Worm (Caenorhabditis elegans) whole organism, late embryonic: ENCODE measurements around the gene F22E5.1.

Experiments
- C08G9.2 ChIP-seq: sonication (generic microtip); optimal IDR thresholded peaks from 2 replicates; lab custom pipeline; 2016; ENCODE audit warnings: mild to moderate bottlenecking, missing genetic modification characterization, moderate library complexity, missing compliant biosample characterization
- C38D4.7 ChIP-seq: fragments of 200-800 bp; sonication (Bioruptor generic); optimal IDR thresholded peaks from 2 replicates; lab custom pipeline; 2018; ENCODE audit warnings: mild to moderate bottlenecking, missing genetic modification characterization, moderate library complexity, missing compliant biosample characterization
- K09A11.1 ChIP-seq: sonication (generic microtip); optimal IDR thresholded peaks from 2 replicates; lab custom pipeline; 2017; ENCODE audit warnings: antibody characterized with exemption, mild to moderate bottlenecking, missing genetic modification characterization, missing compliant biosample characterization; ENCODE audit not compliant: insufficient read depth
- T23F11.4 ChIP-seq: fragments of 200-800 bp; sonication (Bioruptor generic); optimal IDR thresholded peaks from 2 replicates; lab custom pipeline; 2018; ENCODE audit warnings: mild to moderate bottlenecking, missing genetic modification characterization, missing compliant biosample characterization
- Y22D7AL.16 ChIP-seq: sonication (generic microtip); optimal IDR thresholded peaks from 2 replicates; lab custom pipeline; 2016; ENCODE audit warnings: missing genetic modification characterization, missing compliant biosample characterization
- ahr-1 ChIP-seq: sonication (generic microtip); optimal IDR thresholded peaks from 2 replicates; lab custom pipeline; 2016; ENCODE audit warnings: missing genetic modification characterization, missing compliant biosample characterization
- ceh-18 ChIP-seq: sonication (generic microtip); optimal IDR thresholded peaks from 2 replicates; lab custom pipeline; 2016; ENCODE audit warnings: missing genetic modification characterization, missing compliant biosample characterization
- ceh-2 ChIP-seq: sonication (generic microtip); optimal IDR thresholded peaks from 2 replicates; lab custom pipeline; 2016; ENCODE audit warnings: missing genotype, missing genetic modification characterization, missing compliant biosample characterization
- ceh-22 ChIP-seq: sonication (generic microtip); optimal IDR thresholded peaks from 2 replicates; lab custom pipeline; 2017; ENCODE audit warnings: missing biosample characterization, missing genetic modification characterization
- ceh-24 ChIP-seq: sonication (generic microtip); optimal IDR thresholded peaks from 2 replicates; lab custom pipeline; 2016; ENCODE audit warnings: mild to moderate bottlenecking, missing genetic modification characterization, missing compliant biosample characterization
- ceh-30 ChIP-seq: fragments of 150-350 bp; optimal IDR thresholded peaks from 2 replicates; lab custom pipeline; 2014; ENCODE audit warnings: missing biosample characterization, missing genetic modification characterization
- ceh-31 ChIP-seq: sonication (generic microtip); optimal IDR thresholded peaks from 2 replicates; lab custom pipeline; 2016; ENCODE audit warnings: missing genetic modification characterization, missing compliant biosample characterization
- ceh-45 ChIP-seq: fragments of 200-800 bp; sonication (Bioruptor generic); IDR thresholded peaks from 2 replicates; pipeline ENCODE4 v1.3.6; 2022; ENCODE audit warnings: missing genetic modification reagents, missing genetic modification characterization, missing compliant biosample characterization
- ceh-48 ChIP-seq: sonication (generic microtip); optimal IDR thresholded peaks from 2 replicates; lab custom pipeline; 2016; ENCODE audit warnings: missing genetic modification characterization, inconsistent platforms, missing compliant biosample characterization
- ceh-9 ChIP-seq: sonication (generic microtip); optimal IDR thresholded peaks from 2 replicates; lab custom pipeline; 2016; ENCODE audit warnings: mild to moderate bottlenecking, missing genetic modification characterization, inconsistent platforms, missing compliant biosample characterization
- dmd-4 ChIP-seq: sonication (generic microtip); optimal IDR thresholded peaks from 2 replicates; lab custom pipeline; 2016; ENCODE audit warnings: borderline replicate concordance, missing genetic modification characterization, missing compliant biosample characterization
- dve-1 ChIP-seq: sonication (generic microtip); optimal IDR thresholded peaks from 2 replicates; lab custom pipeline; 2017; ENCODE audit warnings: antibody characterized with exemption, mild to moderate bottlenecking, missing genetic modification characterization, missing compliant biosample characterization
- eyg-1 ChIP-seq: sonication (generic microtip); optimal IDR thresholded peaks from 2 replicates; lab custom pipeline; 2016; ENCODE audit warnings: missing genotype, missing genetic modification characterization, missing compliant biosample characterization
- fkh-10 ChIP-seq: fragments of 150-350 bp; optimal IDR thresholded peaks from 2 replicates; lab custom pipeline; 2014; ENCODE audit warnings: missing biosample characterization, missing genetic modification reagents, missing genetic modification characterization
- fkh-6 ChIP-seq: sonication (generic microtip); optimal IDR thresholded peaks from 2 replicates; lab custom pipeline; 2016; ENCODE audit warnings: missing genetic modification characterization, missing compliant biosample characterization
- hlh-6 ChIP-seq: sonication (generic microtip); optimal IDR thresholded peaks from 2 replicates; lab custom pipeline; 2016; ENCODE audit warnings: missing genotype, missing genetic modification characterization, missing compliant biosample characterization
- lim-6 ChIP-seq: sonication (generic microtip); optimal IDR thresholded peaks from 2 replicates; lab custom pipeline; 2016; ENCODE audit warnings: missing genetic modification characterization, missing compliant biosample characterization
- madf-2 ChIP-seq: sonication (generic microtip); optimal IDR thresholded peaks from 2 replicates; lab custom pipeline; 2017; ENCODE audit warnings: missing genetic modification characterization, missing compliant biosample characterization
- nhr-11 ChIP-seq: fragments of 150-350 bp; optimal IDR thresholded peaks from 2 replicates; lab custom pipeline; 2014; ENCODE audit warnings: missing biosample characterization, missing genetic modification characterization
- odd-2 ChIP-seq: sonication (generic microtip); optimal IDR thresholded peaks from 2 replicates; lab custom pipeline; 2017; ENCODE audit warnings: antibody characterized with exemption, mild to moderate bottlenecking, missing genetic modification characterization, missing compliant biosample characterization
- pat-9 ChIP-seq: fragments of 200-800 bp; sonication (Bioruptor generic); optimal IDR thresholded peaks from 2 replicates; lab custom pipeline; 2018; ENCODE audit warnings: mild to moderate bottlenecking, missing genetic modification characterization, moderate library complexity, missing compliant biosample characterization
- rnt-1 ChIP-seq: sonication (generic microtip); optimal IDR thresholded peaks from 2 replicates; lab custom pipeline; 2016; ENCODE audit warnings: missing genetic modification characterization, missing compliant biosample characterization
- sox-2 ChIP-seq: fragments of 200-800 bp; sonication (Bioruptor generic); IDR thresholded peaks from 2 replicates; pipeline ENCODE4 v1.3.6; 2022; ENCODE audit warnings: missing genetic modification reagents, missing genetic modification characterization, missing compliant biosample characterization
- sox-4 ChIP-seq: sonication (generic microtip); optimal IDR thresholded peaks from 2 replicates; lab custom pipeline; 2017; ENCODE audit warnings: mild to moderate bottlenecking, missing genetic modification characterization, inconsistent platforms, missing compliant biosample characterization
- syd-9 ChIP-seq: sonication (generic microtip); optimal IDR thresholded peaks from 2 replicates; lab custom pipeline; 2016; ENCODE audit warnings: mild to moderate bottlenecking, missing genetic modification characterization, moderate library complexity, missing compliant biosample characterization
- tbx-2 ChIP-seq: sonication (generic microtip); optimal IDR thresholded peaks from 2 replicates; lab custom pipeline; 2016; ENCODE audit warnings: missing genetic modification characterization, missing compliant biosample characterization
- ttx-3 ChIP-seq: sonication (generic microtip); optimal IDR thresholded peaks from 2 replicates; lab custom pipeline; 2016; ENCODE audit warnings: missing genetic modification reagents, missing genetic modification characterization, missing compliant biosample characterization
- ztf-16 ChIP-seq: sonication (generic microtip); optimal IDR thresholded peaks from 2 replicates; lab custom pipeline; 2017; ENCODE audit warnings: missing genetic modification characterization, missing compliant biosample characterization

F22E5.1 gene

ce11 chrII:2629270-2629669, 44.3 kb upstream of the F22E5.1 start, which contains the start of gene sri-37:
Gene sri-37, plus strand, starts transcription at chrII:2629570.
- TF ChIP-seq ceh-30 (no peak), T23F11.4 (GFP tag; lab: Kevin White, UChicago) (no peak), K09A11.1 (no peak), dmd-4 (tag; lab: Kevin White, UChicago) (no peak), ceh-31 (tag; lab: Kevin White, UChicago) (no peak), rnt-1 (tag; lab: Kevin White, UChicago) (no peak)

ce11 chrII:2631169-2631568, 42.4 kb upstream of the F22E5.1 start, which contains the start of gene D2062.1:
Gene D2062.1, plus strand, starts transcription at chrII:2631469.
- TF ChIP-seq syd-9 (tag; lab: Kevin White, UChicago) (no peak), tbx-2 (tag; lab: Kevin White, UChicago) (no peak), ceh-18 (tag; lab: Kevin White, UChicago) (no peak), lim-6 (tag; lab: Kevin White, UChicago) (no peak), K09A11.1 (no peak), odd-2 (tag; lab: Kevin White, UChicago) (no peak), ceh-45 (GFP tag; lab: Robert Waterston, UW) (no peak), ceh-48 (tag; lab: Kevin White, UChicago) (no peak), fkh-6 (no peak), ceh-2 (tag; lab: Kevin White, UChicago) (no peak), ceh-9 (tag; lab: Kevin White, UChicago) (no peak), ztf-16 (tag; lab: Kevin White, UChicago) (no peak)

- peak; percentile 89 for TF ChIP-seq dve-1 (tag; lab: Kevin White, UChicago)
These were observed 41.4 kb upstream of the F22E5.1 start for ce11 chrII:2632194-2632593.

- no peak for TF ChIP-seq ceh-2 (tag; lab: Kevin White, UChicago)
- TF ChIP-seq dmd-4 (tag; lab: Kevin White, UChicago): no peak
- TF ChIP-seq ttx-3: no peak
- no peak for TF ChIP-seq ceh-22 (tag; lab: Kevin White, UChicago)
- no peak for TF ChIP-seq nhr-11 (tag; lab: Kevin White, UChicago)
- no peak for TF ChIP-seq ahr-1 (tag; lab: Kevin White, UChicago)
- TF ChIP-seq ceh-45 (GFP tag; lab: Robert Waterston, UW): no peak
These were observed 36.2 kb upstream of the F22E5.1 start, which contains the start of gene F22E5.21 for ce11 chrII:2637359-2637758. Gene F22E5.21, minus strand, starts transcription at chrII:2637459.

ce11 chrII:2638062-2638461, 35.5 kb upstream of the F22E5.1 start, which contains the start of gene F22E5.9:
Gene F22E5.9, plus strand, starts transcription at chrII:2638388.
- TF ChIP-seq ztf-16 (tag; lab: Kevin White, UChicago): no peak
- TF ChIP-seq C38D4.7 (GFP tag; lab: Kevin White, UChicago): no peak
- no peak for TF ChIP-seq ttx-3
- no peak for TF ChIP-seq Y22D7AL.16 (tag; lab: Kevin White, UChicago)
- TF ChIP-seq eyg-1 (tag; lab: Kevin White, UChicago): no peak
- TF ChIP-seq ceh-31 (tag; lab: Kevin White, UChicago): no peak
- TF ChIP-seq ceh-2 (tag; lab: Kevin White, UChicago): no peak
- no peak for TF ChIP-seq sox-2 (GFP tag; lab: Robert Waterston, UW)
- TF ChIP-seq, all 69 proteins: peak for 0

- peak; percentile 75 for TF ChIP-seq dve-1 (tag; lab: Kevin White, UChicago)
These were observed 34.0 kb upstream of the F22E5.1 start, which contains the start of gene F22E5.8 for ce11 chrII:2639401-2640088. Gene F22E5.8, plus strand, starts transcription at chrII:2640038.

- no peak for TF ChIP-seq ceh-24
- no peak for TF ChIP-seq C08G9.2 (tag; lab: Kevin White, UChicago)
- no peak for TF ChIP-seq ceh-30
- TF ChIP-seq fkh-10: no peak
- TF ChIP-seq madf-2 (tag; lab: Kevin White, UChicago): no peak
- TF ChIP-seq sox-4 (tag; lab: Kevin White, UChicago): no peak
- TF ChIP-seq hlh-6: no peak
- no peak for TF ChIP-seq ceh-2 (tag; lab: Kevin White, UChicago)
- no peak for TF ChIP-seq pat-9 (tag; lab: Kevin White, UChicago)
These were observed 32.6 kb upstream of the F22E5.1 start, which contains the start of gene F22E5.23 for ce11 chrII:2640982-2641381. Gene F22E5.23, plus strand, starts transcription at chrII:2641282.
